Fruit fly (Drosophila melanogaster) whole organism, embryonic: Measurements from ENCODE around the gene holn1.

Experiments used
- Asciz ChIP-seq: fragments of 200-800 bp; sonication (Bioruptor generic); optimal IDR thresholded peaks from 2 replicates; lab custom pipeline; 2017; ENCODE audit warnings: missing biosample characterization, mild to moderate bottlenecking, missing genetic modification characterization, missing genetic modification reagents
- Bteb2 ChIP-seq: fragments of 200-800 bp; sonication (Bioruptor generic); optimal IDR thresholded peaks from 2 replicates; lab custom pipeline; 2016; ENCODE audit warnings: missing biosample characterization, missing genetic modification characterization
- CG10147 ChIP-seq: fragments of 200-800 bp; sonication (Bioruptor generic); optimal IDR thresholded peaks from 2 replicates; lab custom pipeline; 2019; ENCODE audit warnings: missing biosample characterization, mild to moderate bottlenecking, missing genetic modification characterization, moderate library complexity
- CG10431 ChIP-seq: fragments of 200-800 bp; sonication (Bioruptor generic); optimal IDR thresholded peaks from 3 replicates; lab custom pipeline; 2018; ENCODE audit warnings: missing biosample characterization, mild to moderate bottlenecking, missing genetic modification characterization
- CG11560 ChIP-seq: fragments of 200-800 bp; sonication (Bioruptor generic); IDR thresholded peaks from 3 replicates; pipeline ENCODE4 v1.3.6; 2022; ENCODE audit warnings: missing biosample characterization, missing genetic modification characterization
- CG13775 ChIP-seq: fragments of 200-800 bp; sonication (Bioruptor generic); optimal IDR thresholded peaks from 3 replicates; lab custom pipeline; 2017; ENCODE audit warnings: missing biosample characterization, mild to moderate bottlenecking, missing genetic modification characterization
- CG15269 ChIP-seq: fragments of 200-800 bp; sonication (Bioruptor generic); optimal IDR thresholded peaks from 2 replicates; lab custom pipeline; 2018; ENCODE audit warnings: missing biosample characterization, mild to moderate bottlenecking, missing genetic modification characterization, moderate library complexity
- CG15601 ChIP-seq: fragments of 200-800 bp; sonication (Bioruptor generic); optimal IDR thresholded peaks from 3 replicates; lab custom pipeline; 2019; ENCODE audit warnings: missing biosample characterization, mild to moderate bottlenecking, missing genetic modification characterization, moderate library complexity
- CG18599 ChIP-seq: fragments of 200-800 bp; sonication (Bioruptor generic); optimal IDR thresholded peaks from 3 replicates; lab custom pipeline; 2017; ENCODE audit warnings: missing biosample characterization, missing genetic modification characterization, mild to moderate bottlenecking, moderate library complexity, missing genetic modification reagents
- CG2678 ChIP-seq: fragments of 200-800 bp; sonication (Bioruptor generic); optimal IDR thresholded peaks from 3 replicates; lab custom pipeline; 2019; ENCODE audit warnings: missing biosample characterization, mild to moderate bottlenecking, missing genetic modification characterization, moderate library complexity
- CG2889 ChIP-seq: fragments of 200-800 bp; sonication (Bioruptor generic); IDR thresholded peaks from 3 replicates; pipeline ENCODE4 v1.3.6; 2022; ENCODE audit warnings: missing biosample characterization, missing genetic modification characterization
- CG34422 ChIP-seq: fragments of 200-800 bp; sonication (Bioruptor generic); IDR thresholded peaks from 3 replicates; pipeline ENCODE4 v1.3.6; 2022; ENCODE audit warnings: missing biosample characterization, missing genetic modification characterization
- CG3838 ChIP-seq: fragments of 200-800 bp; sonication (Bioruptor generic); optimal IDR thresholded peaks from 3 replicates; lab custom pipeline; 2016; ENCODE audit warnings: missing biosample characterization, missing genetic modification characterization
- CG3995 ChIP-seq: fragments of 200-800 bp; sonication (Bioruptor generic); optimal IDR thresholded peaks from 3 replicates; lab custom pipeline; 2016; ENCODE audit warnings: missing biosample characterization, missing genetic modification characterization
- CG42726 ChIP-seq: fragments of 200-800 bp; sonication (Bioruptor generic); IDR thresholded peaks from 2 replicates; pipeline ENCODE4 v1.3.6; 2022; ENCODE audit warnings: missing biosample characterization, missing genetic modification characterization; ENCODE audit not compliant: partially characterized antibody
- CG4854 ChIP-seq: fragments of 200-800 bp; sonication (Bioruptor generic); optimal IDR thresholded peaks from 2 replicates; lab custom pipeline; 2016; ENCODE audit warnings: missing biosample characterization, missing genetic modification characterization, inconsistent platforms
- CG5245 ChIP-seq: fragments of 200-800 bp; sonication (Bioruptor generic); optimal IDR thresholded peaks from 3 replicates; lab custom pipeline; 2016; ENCODE audit warnings: missing biosample characterization, missing genetic modification characterization
- CG6791 ChIP-seq: fragments of 200-800 bp; sonication (Bioruptor generic); IDR thresholded peaks from 3 replicates; pipeline ENCODE4 v1.3.6; 2022; ENCODE audit warnings: missing biosample characterization, missing genetic modification characterization; ENCODE audit not compliant: partially characterized antibody
- CG7372 ChIP-seq: fragments of 200-800 bp; sonication (Bioruptor generic); IDR thresholded peaks from 2 replicates; pipeline ENCODE4 v1.3.6; 2022; ENCODE audit warnings: missing biosample characterization, missing genetic modification characterization
- CG9609 ChIP-seq: fragments of 200-800 bp; sonication (Bioruptor generic); optimal IDR thresholded peaks from 3 replicates; lab custom pipeline; 2016; ENCODE audit warnings: missing biosample characterization, missing genetic modification characterization
- Dbx ChIP-seq: fragments of 200-800 bp; sonication (Bioruptor generic); IDR thresholded peaks from 3 replicates; pipeline ENCODE4 v1.3.6; 2022; ENCODE audit warnings: missing biosample characterization, missing genetic modification characterization
- Doc2 ChIP-seq: fragments of 200-800 bp; sonication (Bioruptor generic); IDR thresholded peaks from 2 replicates; pipeline ENCODE4 v1.3.6; 2022; ENCODE audit warnings: missing biosample characterization, missing genetic modification characterization
- Drgx ChIP-seq: fragments of 200-800 bp; sonication (Bioruptor generic); IDR thresholded peaks from 2 replicates; pipeline ENCODE4 v1.3.6; 2022; ENCODE audit warnings: missing biosample characterization, missing genetic modification characterization
- E2f2 ChIP-seq: fragments of 200-800 bp; sonication (Bioruptor generic); IDR thresholded peaks from 2 replicates; pipeline ENCODE4 v1.3.6; 2022; ENCODE audit warnings: missing biosample characterization, missing genetic modification characterization
- HLH4C ChIP-seq: fragments of 200-800 bp; sonication (Bioruptor generic); IDR thresholded peaks from 3 replicates; pipeline ENCODE4 v1.3.6; 2022; ENCODE audit warnings: missing biosample characterization, missing genetic modification characterization; ENCODE audit not compliant: partially characterized antibody
- Hand ChIP-seq: fragments of 200-800 bp; sonication (Bioruptor generic); optimal IDR thresholded peaks from 2 replicates; lab custom pipeline; 2017; ENCODE audit warnings: mild to moderate bottlenecking, missing biosample characterization, missing genetic modification reagents, missing genetic modification characterization
- Hmx ChIP-seq: fragments of 200-800 bp; sonication (Bioruptor generic); optimal IDR thresholded peaks from 2 replicates; lab custom pipeline; 2016; ENCODE audit warnings: missing biosample characterization, missing genetic modification characterization
- Hr3 ChIP-seq: fragments of 200-800 bp; sonication (Bioruptor generic); optimal IDR thresholded peaks from 3 replicates; lab custom pipeline; 2016; ENCODE audit warnings: missing biosample characterization, missing genetic modification characterization
- Neu2 ChIP-seq: fragments of 200-800 bp; sonication (Bioruptor generic); optimal IDR thresholded peaks from 3 replicates; lab custom pipeline; 2016; ENCODE audit warnings: missing biosample characterization, missing genetic modification characterization, borderline replicate concordance
- Oli ChIP-seq: fragments of 200-800 bp; sonication (Bioruptor generic); optimal IDR thresholded peaks from 2 replicates; lab custom pipeline; 2018; ENCODE audit warnings: missing biosample characterization, mild to moderate bottlenecking, missing genetic modification characterization, moderate library complexity
- PHDP ChIP-seq: fragments of 200-800 bp; sonication (Bioruptor generic); optimal IDR thresholded peaks from 3 replicates; lab custom pipeline; 2018; ENCODE audit warnings: missing biosample characterization, mild to moderate bottlenecking, missing genetic modification characterization, moderate library complexity
- Taf1 ChIP-seq: fragments of 200-800 bp; sonication (Bioruptor generic); IDR thresholded peaks from 2 replicates; pipeline ENCODE4 v1.3.6; 2022; ENCODE audit warnings: missing biosample characterization, missing genetic modification characterization
- cas ChIP-seq: fragments of 200-800 bp; sonication (Bioruptor generic); IDR thresholded peaks from 2 replicates; pipeline ENCODE4 v1.3.6; 2022; ENCODE audit warnings: missing biosample characterization, missing genetic modification characterization
- dan ChIP-seq: fragments of 200-800 bp; sonication (Bioruptor generic); IDR thresholded peaks from 2 replicates; pipeline ENCODE4 v1.3.6; 2022; ENCODE audit warnings: missing biosample characterization, missing genetic modification characterization
- dati ChIP-seq: fragments of 200-800 bp; sonication (Bioruptor generic); IDR thresholded peaks from 2 replicates; pipeline ENCODE4 v1.3.6; 2022; ENCODE audit warnings: missing biosample characterization, missing genetic modification characterization
- disco-r ChIP-seq: fragments of 200-800 bp; sonication (Bioruptor generic); optimal IDR thresholded peaks from 2 replicates; lab custom pipeline; 2016; ENCODE audit warnings: missing biosample characterization, missing genetic modification characterization
- dmrt11E ChIP-seq: fragments of 200-800 bp; sonication (Bioruptor generic); optimal IDR thresholded peaks from 3 replicates; lab custom pipeline; 2018; ENCODE audit warnings: missing biosample characterization, mild to moderate bottlenecking, missing genetic modification characterization, moderate library complexity
- hbn ChIP-seq: fragments of 200-800 bp; sonication (Bioruptor generic); IDR thresholded peaks from 2 replicates; pipeline ENCODE4 v1.3.6; 2022; ENCODE audit warnings: missing biosample characterization, missing genetic modification characterization; ENCODE audit not compliant: partially characterized antibody
- insv ChIP-seq, 2 experiments: fragments of 200-800 bp; sonication (Bioruptor generic); optimal IDR thresholded peaks; 3 replicates each; lab custom pipeline; 2016 to 2018; ENCODE audit warnings: missing biosample characterization in 2 of 2, missing genetic modification characterization in 2 of 2
- jigr1 ChIP-seq: fragments of 200-800 bp; sonication (Bioruptor generic); IDR thresholded peaks from 3 replicates; pipeline ENCODE4 v1.3.6; 2022; ENCODE audit warnings: missing biosample characterization, missing genetic modification characterization
- jing ChIP-seq: fragments of 200-800 bp; sonication (Bioruptor generic); optimal IDR thresholded peaks from 2 replicates; lab custom pipeline; 2018; ENCODE audit warnings: missing biosample characterization, mild to moderate bottlenecking, missing genetic modification characterization
- nau ChIP-seq: fragments of 200-800 bp; sonication (Bioruptor generic); optimal IDR thresholded peaks from 3 replicates; lab custom pipeline; 2017; ENCODE audit warnings: missing biosample characterization, mild to moderate bottlenecking, missing genetic modification characterization, missing genetic modification reagents
- peb ChIP-seq: fragments of 200-800 bp; sonication (Bioruptor generic); IDR thresholded peaks from 2 replicates; pipeline ENCODE4 v1.3.6; 2022; ENCODE audit warnings: missing biosample characterization, missing genetic modification characterization
- psq ChIP-seq: fragments of 200-800 bp; sonication (Bioruptor generic); optimal IDR thresholded peaks from 2 replicates; lab custom pipeline; 2017; ENCODE audit warnings: missing biosample characterization, missing genetic modification characterization
- pzg ChIP-seq: fragments of 200-800 bp; sonication (Bioruptor generic); optimal IDR thresholded peaks from 3 replicates; lab custom pipeline; 2018; ENCODE audit warnings: missing biosample characterization, mild to moderate bottlenecking, missing genetic modification characterization, moderate library complexity
- sd ChIP-seq: fragments of 200-800 bp; sonication (Bioruptor generic); optimal IDR thresholded peaks from 3 replicates; lab custom pipeline; 2018; ENCODE audit warnings: missing biosample characterization, mild to moderate bottlenecking, missing genetic modification characterization, moderate library complexity
- sens-2 ChIP-seq: fragments of 200-800 bp; sonication (Bioruptor generic); IDR thresholded peaks from 2 replicates; pipeline ENCODE4 v1.3.6; 2022; ENCODE audit warnings: missing biosample characterization, missing genetic modification characterization
- slou ChIP-seq: fragments of 200-800 bp; sonication (Bioruptor generic); optimal IDR thresholded peaks from 3 replicates; lab custom pipeline; 2016; ENCODE audit warnings: missing biosample characterization, missing genetic modification characterization
- usp ChIP-seq: fragments of >200 bp; optimal IDR thresholded peaks from 2 replicates; lab custom pipeline; 2017; ENCODE audit warnings: missing biosample characterization, missing genetic modification characterization
- vfl ChIP-seq: fragments of 200-800 bp; sonication (Bioruptor generic); optimal IDR thresholded peaks from 2 replicates; lab custom pipeline; 2016; ENCODE audit warnings: missing biosample characterization, missing genetic modification characterization

Gene holn1

DNA sequence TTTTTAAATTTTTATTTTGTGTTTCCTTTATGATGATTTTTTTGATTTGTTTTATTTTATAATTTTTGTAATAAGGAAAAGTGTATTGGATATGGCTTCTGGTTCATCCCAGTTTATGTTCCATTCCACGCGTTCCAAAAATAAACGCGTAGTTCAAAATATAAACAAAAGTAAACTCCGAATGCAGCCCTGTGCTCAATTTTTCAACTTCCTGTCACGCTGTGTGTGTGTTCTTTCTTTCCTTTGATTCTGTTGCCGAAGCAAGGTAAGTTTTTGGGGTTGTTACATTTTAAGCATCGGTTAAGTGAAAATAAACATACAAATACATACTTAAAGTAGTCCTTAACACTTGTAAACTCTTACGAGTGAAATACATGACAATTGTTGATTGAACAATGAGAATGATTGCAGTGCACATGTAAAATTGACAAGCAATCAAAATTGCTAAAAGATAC, 27.6 kb upstream of the holn1 start, which contains the start of the genes Ip259 and RpS27A (continued):
- TF ChIP-seq Dbx (GFP tag; lab: Robert Waterston, UW) (peak; percentile 88), Taf1 (GFP tag; lab: Robert Waterston, UW) (no peak), PHDP (peak; percentile 71), sens-2 (peak; percentile 86), dati (GFP tag; lab: Robert Waterston, UW) (peak; percentile 58), E2f2 (GFP tag; lab: Robert Waterston, UW) (peak; percentile 27; the same call in 1 of the 2 replicates), disco-r (peak; percentile 43), Doc2 (no peak), sd (tag; lab: Kevin White, UChicago) (no peak), insv (GFP tag; optimal IDR thresholded peaks at IDR 0.05; lab: Kevin White, UChicago) (peak in 1 of 2 experiments; percentile 62), CG6791 (GFP tag; lab: Robert Waterston, UW) (no peak), Oli (tag; lab: Kevin White, UChicago) (no peak), CG3838 (GFP tag; lab: Kevin White, UChicago) (no peak), Hand (GFP tag; lab: Kevin White, UChicago) (peak; percentile 25), Hr3 (GFP tag; lab: Kevin White, UChicago) (peak; percentile 33), CG4854 (GFP tag; lab: Kevin White, UChicago) (peak; percentile 57), CG2678 (tag; lab: Kevin White, UChicago) (no peak), CG5245 (GFP tag; lab: Kevin White, UChicago) (peak; percentile 7), jing (GFP tag; lab: Kevin White, UChicago) (no peak), nau (GFP tag; lab: Kevin White, UChicago) (peak; percentile 69), CG13775 (GFP tag; lab: Kevin White, UChicago) (peak; percentile 87), CG3995 (GFP tag; lab: Kevin White, UChicago) (peak; percentile 60), CG9609 (GFP tag; lab: Kevin White, UChicago) (peak; percentile 62), HLH4C (GFP tag; lab: Robert Waterston, UW) (no peak), CG11560 (no peak), CG2889 (GFP tag; lab: Robert Waterston, UW) (peak; percentile 38; the same call in 1 of the 3 replicates), Hmx (peak; percentile 6), CG42726 (peak; percentile 30; the same call in 1 of the 2 replicates), Neu2 (no peak), usp (no peak), CG15269 (no peak), peb (GFP tag; lab: Robert Waterston, UW) (no peak; the same call in 1 of the 2 replicates), hbn (GFP tag; lab: Robert Waterston, UW) (no peak), CG10431 (GFP tag; lab: Kevin White, UChicago) (peak; percentile 63), Bteb2 (GFP tag; lab: Kevin White, UChicago) (peak; percentile 55), vfl (GFP tag; lab: Kevin White, UChicago) (peak; percentile 34), CG7372 (peak; percentile 63; the same call in 1 of the 2 replicates), jigr1 (GFP tag; lab: Robert Waterston, UW) (no peak), cas (GFP tag; lab: Robert Waterston, UW) (0 out of 2 replicates have a peak, but pooled peaks have one; percentile 35), CG18599 (GFP tag; lab: Kevin White, UChicago) (no peak), CG10147 (GFP tag; lab: Kevin White, UChicago) (peak; percentile 66), psq (GFP tag; lab: Kevin White, UChicago) (peak; percentile 27), pzg (peak; percentile 73), dmrt11E (tag; lab: Kevin White, UChicago) (peak; percentile 71), Drgx (GFP tag; lab: Robert Waterston, UW) (0 out of 2 replicates have a peak, but pooled peaks have one; percentile 5), CG15601 (peak; percentile 55), Asciz (GFP tag; lab: Kevin White, UChicago) (peak; percentile 70), dan (GFP tag; lab: Robert Waterston, UW) (no peak), slou (GFP tag; lab: Kevin White, UChicago) (peak; percentile 77), CG34422 (GFP tag; lab: Robert Waterston, UW) (peak; percentile 83; the same call in 2 of the 3 replicates)
